Fruit fly (Drosophila melanogaster): Measurements from ENCODE around the gene CG2211.
A peak's percentile ranks its signal among the peaks of the same experiment; 100 is the strongest.

CG2211 gene

dm6 chr3L:1300076-1300635, 35.0 kb downstream of the CG2211 start (continued):
- TF ChIP-seq sd (tag; optimal IDR thresholded peaks at IDR 0.05), result peak; percentile 93
- peak; percentile 37 for TF ChIP-seq CG10274 (GFP tag; optimal IDR thresholded peaks at IDR 0.05)
- TF ChIP-seq CG12155 (GFP tag; optimal IDR thresholded peaks at IDR 0.05), result peak; percentile 76
- peak; percentile 75 for TF ChIP-seq CG10147 (GFP tag; optimal IDR thresholded peaks at IDR 0.05)
- TF ChIP-seq CG12391 (tag; optimal IDR thresholded peaks at IDR 0.05), result peak; percentile 92
- peak; percentile 78 for TF ChIP-seq nerfin-1 (tag; optimal IDR thresholded peaks at IDR 0.05)
- no peak for TF ChIP-seq dimm (GFP tag; IDR thresholded peaks at IDR 0.05)
- TF ChIP-seq Spps (tag; optimal IDR thresholded peaks at IDR 0.05), result peak; percentile 74
- TF ChIP-seq knrl (GFP tag; IDR thresholded peaks at IDR 0.05; ENCODE audit: partially characterized antibody), result no peak
- TF ChIP-seq CG14667 (GFP tag; IDR thresholded peaks at IDR 0.05), result peak; percentile 74
- peak; percentile 19 for TF ChIP-seq CG7786 (GFP tag; optimal IDR thresholded peaks at IDR 0.05)
- TF ChIP-seq Jarid2 (GFP tag; optimal IDR thresholded peaks at IDR 0.05), result peak; percentile 53
- TF ChIP-seq Fer1 (GFP tag; optimal IDR thresholded peaks at IDR 0.05), result peak; percentile 83
- no peak for TF ChIP-seq CG17568 (GFP tag; optimal IDR thresholded peaks at IDR 0.05)
- peak; percentile 77 for TF ChIP-seq Atf6 (GFP tag; IDR thresholded peaks at IDR 0.05)
- peak; percentile 90 for TF ChIP-seq CG2678 (tag; optimal IDR thresholded peaks at IDR 0.05)
- TF ChIP-seq D19B (GFP tag; optimal IDR thresholded peaks at IDR 0.05), result peak; percentile 18
- peak; percentile 88 for TF ChIP-seq BtbVII (GFP tag; optimal IDR thresholded peaks at IDR 0.05)
- peak; percentile 87 for TF ChIP-seq gcm (GFP tag; optimal IDR thresholded peaks at IDR 0.05)
- peak; percentile 79 for TF ChIP-seq CG17385 (GFP tag; optimal IDR thresholded peaks at IDR 0.05)
- no peak for TF ChIP-seq GATAe (GFP tag; conservative IDR thresholded peaks at IDR 0.05)
- peak; percentile 72 for TF ChIP-seq CG13775 (GFP tag; optimal IDR thresholded peaks at IDR 0.05)
- peak; percentile 60 for TF ChIP-seq CG30431 (GFP tag; optimal IDR thresholded peaks at IDR 0.05)
- peak; percentile 67 for TF ChIP-seq wdn (GFP tag; IDR thresholded peaks at IDR 0.05)
- TF ChIP-seq Kr (GFP tag; optimal IDR thresholded peaks at IDR 0.05), result no peak
- TF ChIP-seq CG15514 (GFP tag; optimal IDR thresholded peaks at IDR 0.05), result peak; percentile 43
- no peak for TF ChIP-seq MESR4 (GFP tag; optimal IDR thresholded peaks at IDR 0.05)
- TF ChIP-seq CG8924 (tag; optimal IDR thresholded peaks at IDR 0.05), result peak; percentile 92
- peak; percentile 76 for TF ChIP-seq CG16815 (GFP tag; optimal IDR thresholded peaks at IDR 0.05)
- TF ChIP-seq CG8388 (GFP tag; optimal IDR thresholded peaks at IDR 0.05), result peak; percentile 88
- TF ChIP-seq CG6854 (GFP tag; optimal IDR thresholded peaks at IDR 0.05), result peak; percentile 57
- peak; percentile 88 for TF ChIP-seq lab (GFP tag; optimal IDR thresholded peaks at IDR 0.05)
- TF ChIP-seq CG10959 (GFP tag; IDR thresholded peaks at IDR 0.05), result peak; percentile 82
- TF ChIP-seq Vsx1 (GFP tag; optimal IDR thresholded peaks at IDR 0.05), result no peak
- TF ChIP-seq CG13123 (GFP tag; optimal IDR thresholded peaks at IDR 0.05), result peak; percentile 42
- TF ChIP-seq vnd (GFP tag; IDR thresholded peaks at IDR 0.05; ENCODE audit: partially characterized antibody), result no peak
- TF ChIP-seq aop (GFP tag; IDR thresholded peaks at IDR 0.05), result peak; percentile 34; the same call in 1 of the 2 replicates
- TF ChIP-seq CG12769 (tag; optimal IDR thresholded peaks at IDR 0.05), result peak; percentile 66
- TF ChIP-seq CG12071 (GFP tag; optimal IDR thresholded peaks at IDR 0.05), result no peak
- TF ChIP-seq Nf-YA (GFP tag; IDR thresholded peaks at IDR 0.05), result no peak
- peak; percentile 26 for TF ChIP-seq CG13624 (GFP tag; optimal IDR thresholded peaks at IDR 0.05)
- TF ChIP-seq CG10462 (GFP tag; optimal IDR thresholded peaks at IDR 0.05), result peak; percentile 57
- peak; percentile 35; the same call in 1 of the 2 replicates for TF ChIP-seq NFAT (GFP tag; IDR thresholded peaks at IDR 0.05)
- no peak for TF ChIP-seq CG17912 (GFP tag; optimal IDR thresholded peaks at IDR 0.05)
- peak; percentile 66 for TF ChIP-seq ind (GFP tag; optimal IDR thresholded peaks at IDR 0.05)
- TF ChIP-seq klu (GFP tag; IDR thresholded peaks at IDR 0.05), result peak; percentile 27; the same call in 1 of the 2 replicates
- peak; percentile 86 for TF ChIP-seq tap (tag; optimal IDR thresholded peaks at IDR 0.05)
- no peak for TF ChIP-seq eyg (GFP tag; optimal IDR thresholded peaks at IDR 0.05)
- no peak for TF ChIP-seq toy (GFP tag; IDR thresholded peaks at IDR 0.05)

Data from whole organism, embryonic.